Worm (Caenorhabditis elegans): ENCODE measurements around the gene ints-6.

- TF ChIP-seq pqm-1 (tag; optimal IDR thresholded peaks at IDR 0.05): no peak
- TF ChIP-seq C08G9.2 (tag; optimal IDR thresholded peaks at IDR 0.05): no peak
- TF ChIP-seq ceh-48 (tag; optimal IDR thresholded peaks at IDR 0.05): no peak
- no peak for TF ChIP-seq elt-2 (tag; optimal IDR thresholded peaks at IDR 0.05)
- no peak for TF ChIP-seq che-1 (tag; optimal IDR thresholded peaks at IDR 0.05)
- no peak for TF ChIP-seq rnt-1 (tag; optimal IDR thresholded peaks at IDR 0.05)
- no peak for TF ChIP-seq ama-1 (optimal IDR thresholded peaks at IDR 0.05)
- TF ChIP-seq fkh-10 (GFP tag; optimal IDR thresholded peaks at IDR 0.05): no peak
- TF ChIP-seq nfya-1 (tag; optimal IDR thresholded peaks at IDR 0.05): no peak
Measured at ce11 chrIV:8737787-8738186, 46.2 kb downstream of the ints-6 start, which contains the start of gene F21D5.4.

Measured in whole organism, late embryonic.